Worm (Caenorhabditis elegans) whole organism, early embryonic: ENCODE data around the gene T16G12.13.
A peak's percentile ranks its signal among the peaks of the same experiment; 100 is the strongest.
"Not testable (repeated sequence)": the region's sequence is repeated elsewhere in the genome, so short reads cannot be mapped to it uniquely, and the experiment has no call there.

ENCODE experiments used
- B0310.2 ChIP-seq: sonication (generic microtip); optimal IDR thresholded peaks from 2 replicates; lab custom pipeline; 2016; ENCODE audit warnings: mild to moderate bottlenecking, missing genetic modification characterization, missing compliant biosample characterization
- F13C5.2 ChIP-seq: sonication (generic microtip); optimal IDR thresholded peaks from 2 replicates; lab custom pipeline; 2017; ENCODE audit warnings: mild to moderate bottlenecking, missing genetic modification characterization, inconsistent platforms, missing compliant biosample characterization
- aly-1 ChIP-seq: sonication (generic microtip); optimal IDR thresholded peaks from 2 replicates; lab custom pipeline; 2016; ENCODE audit warnings: missing genetic modification characterization, missing compliant biosample characterization
- ama-1 ChIP-seq: fragments of 150-350 bp; optimal IDR thresholded peaks from 2 replicates; lab custom pipeline; 2014
- ceh-13 ChIP-seq: fragments of 200-800 bp; sonication (Bioruptor generic); optimal IDR thresholded peaks from 2 replicates; lab custom pipeline; 2018; ENCODE audit warnings: mild to moderate bottlenecking, missing genetic modification characterization, missing compliant biosample characterization
- ceh-36 ChIP-seq: sonication (generic microtip); optimal IDR thresholded peaks from 2 replicates; lab custom pipeline; 2016; ENCODE audit warnings: missing genetic modification characterization, inconsistent platforms, missing compliant biosample characterization
- ets-7 ChIP-seq: sonication (generic microtip); optimal IDR thresholded peaks from 2 replicates; lab custom pipeline; 2016; ENCODE audit warnings: missing genotype, missing genetic modification characterization, missing compliant biosample characterization
- flt-1 ChIP-seq: fragments of 200-800 bp; sonication (Bioruptor generic); IDR thresholded peaks from 2 replicates; pipeline ENCODE4 v1.3.6; 2022; ENCODE audit warnings: missing genetic modification characterization, missing compliant biosample characterization
- hmbx-1 ChIP-seq: sonication (generic microtip); optimal IDR thresholded peaks from 2 replicates; lab custom pipeline; 2016; ENCODE audit warnings: mild to moderate bottlenecking, missing genetic modification characterization, missing compliant biosample characterization
- hmg-4 ChIP-seq: fragments of 200-800 bp; sonication (Bioruptor generic); optimal IDR thresholded peaks from 2 replicates; lab custom pipeline; 2018; ENCODE audit warnings: mild to moderate bottlenecking, missing genetic modification characterization, missing compliant biosample characterization
- hnd-1 ChIP-seq: sonication (generic microtip); optimal IDR thresholded peaks from 2 replicates; lab custom pipeline; 2016; ENCODE audit warnings: missing genetic modification characterization, missing compliant biosample characterization
- pes-1 ChIP-seq: fragments of 200-800 bp; sonication (Bioruptor generic); IDR thresholded peaks from 2 replicates; pipeline ENCODE4 v1.3.6; 2022; ENCODE audit warnings: missing genetic modification reagents, missing genetic modification characterization, missing compliant biosample characterization
- scrt-1 ChIP-seq: fragments of 200-800 bp; sonication (Bioruptor generic); IDR thresholded peaks from 2 replicates; pipeline ENCODE4 v1.3.6; 2022; ENCODE audit warnings: missing genetic modification characterization, missing compliant biosample characterization
- sea-1 ChIP-seq: fragments of 200-800 bp; sonication (Bioruptor generic); conservative IDR thresholded peaks from 2 replicates; pipeline ENCODE4 v1.3.6; 2022; ENCODE audit warnings: missing genetic modification characterization, missing compliant biosample characterization
- tbx-11 ChIP-seq: fragments of 200-800 bp; sonication (Bioruptor generic); IDR thresholded peaks from 2 replicates; pipeline ENCODE4 v1.3.6; 2022; ENCODE audit warnings: missing genetic modification characterization, missing compliant biosample characterization
- tbx-37 ChIP-seq: fragments of 200-800 bp; sonication (Bioruptor generic); conservative IDR thresholded peaks from 2 replicates; pipeline ENCODE4 v1.3.6; 2022; ENCODE audit warnings: missing genetic modification reagents, missing genetic modification characterization, missing compliant biosample characterization
- tra-4 ChIP-seq: sonication (generic microtip); optimal IDR thresholded peaks from 2 replicates; lab custom pipeline; 2017; ENCODE audit warnings: missing genetic modification characterization, missing compliant biosample characterization

T16G12.13 gene

ce11 chrIII:10049682-10050081, 11.0 kb upstream of the T16G12.13 start, which contains the start of gene T16G12.1:
Gene T16G12.1, minus strand, starts transcription at chrIII:10049857.
- TF ChIP-seq F13C5.2 (tag; lab: Kevin White, UChicago) (no peak), ets-7 (no peak), tbx-37 (GFP tag; lab: Robert Waterston, UW) (no peak), sea-1 (GFP tag; lab: Robert Waterston, UW) (no peak), tbx-11 (GFP tag; lab: Robert Waterston, UW) (no peak), scrt-1 (GFP tag; lab: Robert Waterston, UW) (no peak), tra-4 (tag; lab: Kevin White, UChicago) (no peak), pes-1 (GFP tag; lab: Robert Waterston, UW) (no peak), B0310.2 (no peak), flt-1 (GFP tag; lab: Robert Waterston, UW) (no peak)

ce11 chrIII:10050321-10050720, 10.3 kb upstream of the T16G12.13 start, which contains the start of gene T16G12.3:
Gene T16G12.3, plus strand, starts transcription at chrIII:10050621.
- not testable (repeated sequence) for TF ChIP-seq ama-1 (lab: Kevin White, UChicago); B0310.2; tbx-11 (GFP tag; lab: Robert Waterston, UW)

- TF ChIP-seq hnd-1 (tag; lab: Kevin White, UChicago); tbx-11 (GFP tag; lab: Robert Waterston, UW); scrt-1 (GFP tag; lab: Robert Waterston, UW): not testable (repeated sequence)
These were observed 7.4 kb upstream of the T16G12.13 start, which contains the start of gene T16G12.12 for ce11 chrIII:10053312-10053711. Gene T16G12.12, plus strand, starts transcription at chrIII:10053612.

ce11 chrIII:10056033-10056432, 4.6 kb upstream of the T16G12.13 start, which contains the start of gene T16G12.10:
Gene T16G12.10, minus strand, starts transcription at chrIII:10056133.
- TF ChIP-seq tbx-11 (GFP tag; lab: Robert Waterston, UW) = no peak
- no peak for TF ChIP-seq B0310.2
- TF ChIP-seq ceh-36 = no peak
- no peak for TF ChIP-seq ama-1 (lab: Kevin White, UChicago)
- no peak for TF ChIP-seq F13C5.2 (tag; lab: Kevin White, UChicago)
- TF ChIP-seq ets-7 = no peak
- TF ChIP-seq hmbx-1 (tag; lab: Kevin White, UChicago) = no peak
- no peak for TF ChIP-seq tra-4 (tag; lab: Kevin White, UChicago)
- TF ChIP-seq hnd-1 (tag; lab: Kevin White, UChicago) = no peak
- no peak for TF ChIP-seq hmg-4 (GFP tag; lab: Kevin White, UChicago)
- no peak for TF ChIP-seq pes-1 (GFP tag; lab: Robert Waterston, UW)
- TF ChIP-seq tbx-37 (GFP tag; lab: Robert Waterston, UW) = no peak
- TF ChIP-seq flt-1 (GFP tag; lab: Robert Waterston, UW) = no peak
- TF ChIP-seq aly-1 (tag; lab: Kevin White, UChicago) = no peak
- TF ChIP-seq scrt-1 (GFP tag; lab: Robert Waterston, UW) = no peak
- no peak for TF ChIP-seq sea-1 (GFP tag; lab: Robert Waterston, UW)

- TF ChIP-seq hmg-4 (GFP tag; lab: Kevin White, UChicago) = no peak
- no peak for TF ChIP-seq B0310.2
- no peak for TF ChIP-seq flt-1 (GFP tag; lab: Robert Waterston, UW)
- no peak for TF ChIP-seq scrt-1 (GFP tag; lab: Robert Waterston, UW)
- no peak for TF ChIP-seq hmbx-1 (tag; lab: Kevin White, UChicago)
- TF ChIP-seq ets-7 = no peak
- no peak for TF ChIP-seq aly-1 (tag; lab: Kevin White, UChicago)
These were observed 3.1 kb upstream of the T16G12.13 start, which contains the start of gene T16G12.4 for ce11 chrIII:10057518-10057917. Gene T16G12.4, plus strand, starts transcription at chrIII:10057818.

- TF ChIP-seq tra-4 (tag; lab: Kevin White, UChicago) = no peak
- TF ChIP-seq ama-1 (lab: Kevin White, UChicago) = no peak
- TF ChIP-seq tbx-37 (GFP tag; lab: Robert Waterston, UW) = no peak
- no peak for TF ChIP-seq hnd-1 (tag; lab: Kevin White, UChicago)
- no peak for TF ChIP-seq F13C5.2 (tag; lab: Kevin White, UChicago)
- TF ChIP-seq ceh-13 (GFP tag; lab: Kevin White, UChicago) = no peak
- no peak for TF ChIP-seq scrt-1 (GFP tag; lab: Robert Waterston, UW)
- no peak for TF ChIP-seq hmbx-1 (tag; lab: Kevin White, UChicago)
- TF ChIP-seq ceh-36 = no peak
- no peak for TF ChIP-seq hmg-4 (GFP tag; lab: Kevin White, UChicago)
- no peak for TF ChIP-seq B0310.2
- TF ChIP-seq ets-7 = no peak
- TF ChIP-seq aly-1 (tag; lab: Kevin White, UChicago) = no peak
- no peak for TF ChIP-seq tbx-11 (GFP tag; lab: Robert Waterston, UW)
- no peak for TF ChIP-seq sea-1 (GFP tag; lab: Robert Waterston, UW)
- no peak for TF ChIP-seq pes-1 (GFP tag; lab: Robert Waterston, UW)
- TF ChIP-seq flt-1 (GFP tag; lab: Robert Waterston, UW) = no peak
These were observed 1.7 kb upstream of the T16G12.13 start, which contains the start of gene T16G12.8 for ce11 chrIII:10059002-10059401. Gene T16G12.8, plus strand, starts transcription at chrIII:10059302.

- TF ChIP-seq tbx-37 (GFP tag; lab: Robert Waterston, UW) = peak; percentile 70
- no peak for TF ChIP-seq hnd-1 (tag; lab: Kevin White, UChicago)
- TF ChIP-seq flt-1 (GFP tag; lab: Robert Waterston, UW) = 0 out of 2 replicates have a peak, but pooled peaks have one; percentile 35
- no peak for TF ChIP-seq hmg-4 (GFP tag; lab: Kevin White, UChicago)
- TF ChIP-seq tbx-11 (GFP tag; lab: Robert Waterston, UW) = no peak
- no peak for TF ChIP-seq ceh-36
- peak; percentile 63 for TF ChIP-seq pes-1 (GFP tag; lab: Robert Waterston, UW)
- TF ChIP-seq ceh-13 (GFP tag; lab: Kevin White, UChicago) = no peak
- TF ChIP-seq scrt-1 (GFP tag; lab: Robert Waterston, UW) = no peak
These were observed 3.5 kb downstream of the T16G12.13 start, which contains the start of gene ekl-6 for ce11 chrIII:10064140-10064539. Gene ekl-6, plus strand, starts transcription at chrIII:10064404.
